Worm (Caenorhabditis elegans) whole organism, L4 larva: Measurements from ENCODE around the gene Y37H2A.12.

Source experiments
- F37D6.2 ChIP-seq: sonication (generic microtip); optimal IDR thresholded peaks from 2 replicates; lab custom pipeline; 2016; ENCODE audit warnings: mild to moderate bottlenecking, missing genetic modification characterization, missing compliant biosample characterization
- F44E2.7 ChIP-seq: fragments of 200-800 bp; sonication (Bioruptor generic); IDR thresholded peaks from 2 replicates; pipeline ENCODE4 v2.1.2; 2022; ENCODE audit warnings: missing genetic modification characterization, missing compliant biosample characterization
- R02D3.7 ChIP-seq: fragments of 150-350 bp; sonication (generic microtip); optimal IDR thresholded peaks from 3 replicates; lab custom pipeline; 2014; ENCODE audit warnings: missing biosample characterization, missing genetic modification characterization
- Y48G9A.11 ChIP-seq: fragments of 200-800 bp; sonication (Bioruptor generic); IDR thresholded peaks from 2 replicates; pipeline ENCODE4 v1.3.6; 2022; ENCODE audit warnings: missing genetic modification reagents, missing genetic modification characterization, missing compliant biosample characterization
- Y5F2A.4 ChIP-seq: fragments of 200-800 bp; sonication (Bioruptor generic); optimal IDR thresholded peaks from 2 replicates; lab custom pipeline; 2018; ENCODE audit warnings: mild to moderate bottlenecking, missing genetic modification characterization, missing compliant biosample characterization
- ZK546.5 ChIP-seq, 2 experiments: sonication (generic microtip); optimal IDR thresholded peaks; 2 replicates each; lab custom pipeline; 2017; ENCODE audit warnings: missing biosample characterization in 2 of 2, missing genetic modification characterization in 2 of 2
- aha-1 ChIP-seq: fragments of 150-350 bp; peaks from one replicate; lab custom pipeline; 2014; ENCODE audit warnings: missing biosample characterization, missing genetic modification characterization
- ceh-28 ChIP-seq: fragments of 150-350 bp; optimal IDR thresholded peaks from 2 replicates; lab custom pipeline; 2014; ENCODE audit warnings: missing biosample characterization, missing genetic modification reagents, missing genetic modification characterization
- ctbp-1 ChIP-seq: fragments of 200-800 bp; sonication (Bioruptor generic); IDR thresholded peaks from 2 replicates; pipeline ENCODE4 v1.3.6; 2022; ENCODE audit warnings: missing genetic modification reagents, missing genetic modification characterization, missing compliant biosample characterization
- dve-1 ChIP-seq: sonication (generic microtip); optimal IDR thresholded peaks from 2 replicates; lab custom pipeline; 2017; ENCODE audit warnings: antibody characterized with exemption, mild to moderate bottlenecking, missing genetic modification characterization, missing compliant biosample characterization; ENCODE audit not compliant: insufficient read depth
- egl-43 ChIP-seq: fragments of 200-800 bp; sonication (Bioruptor generic); IDR thresholded peaks from 2 replicates; pipeline ENCODE4 v1.3.6; 2022; ENCODE audit warnings: missing genetic modification reagents, missing genetic modification characterization, missing compliant biosample characterization
- fkh-10 ChIP-seq: fragments of 150-350 bp; optimal IDR thresholded peaks from 2 replicates; lab custom pipeline; 2014; ENCODE audit warnings: missing biosample characterization, missing genetic modification reagents, missing genetic modification characterization
- fos-1 ChIP-seq: fragments of 150-350 bp; optimal IDR thresholded peaks from 2 replicates; lab custom pipeline; 2014; ENCODE audit warnings: missing biosample characterization, missing genetic modification characterization
- gei-8 ChIP-seq: fragments of 200-800 bp; sonication (Bioruptor generic); optimal IDR thresholded peaks from 2 replicates; lab custom pipeline; 2018; ENCODE audit warnings: mild to moderate bottlenecking, missing genetic modification characterization, missing compliant biosample characterization
- hif-1 ChIP-seq, 2 experiments: sonication (generic microtip); optimal IDR thresholded peaks; 2 replicates each; lab custom pipeline; 2016 to 2017; ENCODE audit warnings: missing compliant biosample characterization in 2 of 2, missing genetic modification characterization in 2 of 2, missing genetic modification reagents in 2 of 2, missing genotype in 2 of 2, mild to moderate bottlenecking in 1 of 2
- hlh-30 ChIP-seq: sonication (generic microtip); optimal IDR thresholded peaks from 2 replicates; lab custom pipeline; 2017; ENCODE audit warnings: antibody characterized with exemption, mild to moderate bottlenecking, missing genetic modification characterization, missing compliant biosample characterization; ENCODE audit not compliant: insufficient read depth
- hmg-1.1 ChIP-seq: fragments of 200-800 bp; sonication (Bioruptor generic); IDR thresholded peaks from 2 replicates; pipeline ENCODE4 v1.3.6; 2022; ENCODE audit warnings: missing genetic modification reagents, missing genetic modification characterization, missing compliant biosample characterization
- lim-7 ChIP-seq: fragments of 200-800 bp; sonication (Bioruptor generic); IDR thresholded peaks from 2 replicates; pipeline ENCODE4 v1.3.6; 2022; ENCODE audit warnings: missing genetic modification characterization, missing compliant biosample characterization
- lin-1 ChIP-seq: fragments of 200-800 bp; sonication (Bioruptor generic); IDR thresholded peaks from 2 replicates; pipeline ENCODE4 v1.3.6; 2022; ENCODE audit warnings: missing genetic modification reagents, missing genetic modification characterization, missing compliant biosample characterization
- lin-13 ChIP-seq: fragments of 150-350 bp; optimal IDR thresholded peaks from 2 replicates; lab custom pipeline; 2014; ENCODE audit warnings: missing biosample characterization, missing genetic modification reagents, missing genetic modification characterization
- lin-38 ChIP-seq: fragments of 200-800 bp; sonication (Bioruptor generic); IDR thresholded peaks from 2 replicates; pipeline ENCODE4 v1.3.6; 2022; ENCODE audit warnings: missing genetic modification reagents, missing genetic modification characterization, missing compliant biosample characterization
- lin-39 ChIP-seq: fragments of 150-350 bp; optimal IDR thresholded peaks from 2 replicates; lab custom pipeline; 2014; ENCODE audit warnings: missing biosample characterization, missing genetic modification reagents, missing genetic modification characterization
- lsy-2 ChIP-seq, 2 experiments: fragments of 150-350 bp in 1 of 2; sonication (generic microtip) in 1 of 2; optimal IDR thresholded peaks; 2 replicates each; lab custom pipeline; 2014 to 2017; ENCODE audit warnings: missing biosample characterization in 2 of 2, missing genetic modification characterization in 2 of 2
- madf-5 ChIP-seq, 2 experiments: fragments of 200-800 bp; sonication (Bioruptor generic); IDR thresholded peaks; 2 replicates each; pipeline ENCODE4 v1.3.6; 2022; ENCODE audit warnings: missing compliant biosample characterization in 2 of 2, missing genetic modification characterization in 2 of 2
- mdt-29 ChIP-seq: fragments of 200-800 bp; sonication (Bioruptor generic); IDR thresholded peaks from 2 replicates; pipeline ENCODE4 v1.3.6; 2022; ENCODE audit warnings: missing genetic modification reagents, missing genetic modification characterization, missing compliant biosample characterization
- mxl-3 ChIP-seq: fragments of 200-800 bp; sonication (Bioruptor generic); optimal IDR thresholded peaks from 2 replicates; lab custom pipeline; 2018; ENCODE audit warnings: mild to moderate bottlenecking, missing genetic modification characterization, missing compliant biosample characterization
- nhr-102 ChIP-seq: sonication (generic microtip); optimal IDR thresholded peaks from 2 replicates; lab custom pipeline; 2016; ENCODE audit warnings: mild to moderate bottlenecking, missing genetic modification characterization, moderate library complexity, missing compliant biosample characterization
- nhr-11 ChIP-seq: fragments of 150-350 bp; optimal IDR thresholded peaks from 2 replicates; lab custom pipeline; 2014; ENCODE audit warnings: missing biosample characterization, missing genetic modification characterization
- nhr-237 ChIP-seq: sonication (generic microtip); optimal IDR thresholded peaks from 2 replicates; lab custom pipeline; 2017; ENCODE audit warnings: missing biosample characterization, missing genetic modification characterization
- nhr-42 ChIP-seq: fragments of 200-800 bp; sonication (Bioruptor generic); IDR thresholded peaks from 2 replicates; pipeline ENCODE4 v1.3.6; 2022; ENCODE audit warnings: missing genetic modification characterization, missing compliant biosample characterization
- nhr-6 ChIP-seq: fragments of 150-350 bp; optimal IDR thresholded peaks from 2 replicates; lab custom pipeline; 2014; ENCODE audit warnings: missing biosample characterization, missing genetic modification characterization
- php-3 ChIP-seq: fragments of 200-800 bp; sonication (Bioruptor generic); IDR thresholded peaks from 2 replicates; pipeline ENCODE4 v1.3.6; 2022; ENCODE audit warnings: missing genetic modification reagents, missing genetic modification characterization, missing compliant biosample characterization
- saeg-2 ChIP-seq: fragments of 200-800 bp; sonication (Bioruptor generic); IDR thresholded peaks from 2 replicates; pipeline ENCODE4 v1.3.6; 2022; ENCODE audit warnings: missing genetic modification reagents, missing genetic modification characterization, missing compliant biosample characterization
- sdz-12 ChIP-seq: fragments of 200-800 bp; sonication (Bioruptor generic); optimal IDR thresholded peaks from 2 replicates; lab custom pipeline; 2018; ENCODE audit warnings: mild to moderate bottlenecking, missing genetic modification characterization, missing compliant biosample characterization
- set-16 ChIP-seq: fragments of 200-800 bp; sonication (Bioruptor generic); IDR thresholded peaks from 2 replicates; pipeline ENCODE4 v1.3.6; 2022; ENCODE audit warnings: missing genetic modification reagents, missing genetic modification characterization, missing compliant biosample characterization
- skn-1 ChIP-seq: fragments of 150-350 bp; optimal IDR thresholded peaks from 2 replicates; lab custom pipeline; 2014; ENCODE audit warnings: missing biosample characterization, missing genetic modification characterization
- snpc-4 ChIP-seq: fragments of 150-350 bp; optimal IDR thresholded peaks from 2 replicates; lab custom pipeline; 2014; ENCODE audit warnings: missing biosample characterization, missing genetic modification characterization
- unc-130 ChIP-seq: sonication (generic microtip); optimal IDR thresholded peaks from 2 replicates; lab custom pipeline; 2016; ENCODE audit warnings: missing genetic modification reagents, missing genetic modification characterization, missing compliant biosample characterization
- vab-7 ChIP-seq: fragments of 200-800 bp; sonication (Bioruptor generic); IDR thresholded peaks from 2 replicates; pipeline ENCODE4 v1.3.6; 2022; ENCODE audit warnings: missing genetic modification reagents, missing genetic modification characterization, missing compliant biosample characterization
- ztf-11 ChIP-seq: fragments of 150-350 bp; optimal IDR thresholded peaks from 2 replicates; lab custom pipeline; 2014; ENCODE audit warnings: missing biosample characterization, missing genetic modification characterization

The Y37H2A.12 gene

ce11 chrV:18141161-18141560 is 10.2 kb upstream of the Y37H2A.12 start, which contains the start of gene Y37H2A.11:
TSS of gene Y37H2A.11 (plus strand) at chrV:18141461.
- no peak for TF ChIP-seq lsy-2 (tag; optimal IDR thresholded peaks at IDR 0.05; lab: Kevin White, UChicago)
- TF ChIP-seq lin-38 (GFP tag; lab: Robert Waterston, UW): no peak
- no peak for TF ChIP-seq set-16 (GFP tag; lab: Robert Waterston, UW)
- no peak for TF ChIP-seq ceh-28 (tag; lab: Kevin White, UChicago)
- TF ChIP-seq snpc-4 (tag; lab: Kevin White, UChicago): no peak
- TF ChIP-seq lin-13 (GFP tag; lab: Kevin White, UChicago): no peak
- no peak for TF ChIP-seq nhr-102
- TF ChIP-seq mxl-3 (GFP tag; lab: Kevin White, UChicago): no peak
- no peak for TF ChIP-seq ztf-11
- TF ChIP-seq vab-7: no peak
- no peak for TF ChIP-seq fos-1 (tag; lab: Kevin White, UChicago)
- no peak for TF ChIP-seq nhr-11 (tag; lab: Kevin White, UChicago)
- no peak for TF ChIP-seq nhr-237

- TF ChIP-seq lim-7 (GFP tag; lab: Robert Waterston, UW): no peak
- TF ChIP-seq ZK546.5 (tag; optimal IDR thresholded peaks at IDR 0.05; lab: Kevin White, UChicago): no peak
- no peak for TF ChIP-seq hlh-30
- no peak for TF ChIP-seq dve-1
- no peak for TF ChIP-seq fkh-10 (GFP tag; lab: Kevin White, UChicago)
- no peak for TF ChIP-seq madf-5 (GFP tag; IDR thresholded peaks at IDR 0.05; lab: Robert Waterston, UW)
- no peak for TF ChIP-seq F37D6.2 (tag; lab: Kevin White, UChicago)
- no peak for TF ChIP-seq skn-1
- no peak for TF ChIP-seq saeg-2 (GFP tag; lab: Robert Waterston, UW)
- TF ChIP-seq gei-8 (GFP tag; lab: Kevin White, UChicago): no peak
- no peak for TF ChIP-seq hmg-1.1 (GFP tag; lab: Robert Waterston, UW)
- TF ChIP-seq ceh-28 (tag; lab: Kevin White, UChicago): no peak
- no peak for TF ChIP-seq egl-43 (GFP tag; lab: Robert Waterston, UW)
- no peak for TF ChIP-seq mdt-29
- TF ChIP-seq nhr-42 (GFP tag; lab: Robert Waterston, UW): no peak
- no peak for TF ChIP-seq R02D3.7 (tag; lab: Kevin White, UChicago)
- TF ChIP-seq lin-39: no peak
These were observed 7.8 kb upstream of the Y37H2A.12 start, which contains the start of gene Y37H2A.10 for ce11 chrV:18138695-18139094. TSS of gene Y37H2A.10 (plus strand) at chrV:18138995.

ce11 chrV:18137679-18138078 is 6.8 kb upstream of the Y37H2A.12 start:
- no peak for TF ChIP-seq saeg-2 (GFP tag; lab: Robert Waterston, UW)
- no peak for TF ChIP-seq php-3
- TF ChIP-seq sdz-12 (GFP tag; lab: Kevin White, UChicago): no peak
- no peak for TF ChIP-seq ctbp-1 (GFP tag; lab: Robert Waterston, UW)
- TF ChIP-seq, all 104 proteins: peak for 0

- TF ChIP-seq aha-1 (tag; lab: Kevin White, UChicago): peak; percentile 50
- TF ChIP-seq lim-7 (GFP tag; lab: Robert Waterston, UW): no peak
These were observed 3.4 kb upstream of the Y37H2A.12 start, which contains the start of gene Y37H2A.7 for ce11 chrV:18134378-18134777. TSS of gene Y37H2A.7 (minus strand) at chrV:18134478.

ce11 chrV:18133177-18133576 is 2.2 kb upstream of the Y37H2A.12 start, which contains the start of gene Y37H2A.18:
TSS of gene Y37H2A.18 (minus strand) at chrV:18133277.
- TF ChIP-seq hif-1 (tag; optimal IDR thresholded peaks at IDR 0.05; lab: Kevin White, UChicago) (no peak), Y48G9A.11 (GFP tag; lab: Robert Waterston, UW) (no peak), nhr-6 (tag; lab: Kevin White, UChicago) (no peak), lsy-2 (tag; optimal IDR thresholded peaks at IDR 0.05; lab: Kevin White, UChicago) (no peak), F44E2.7 (no peak), php-3 (no peak), lin-1 (no peak), Y5F2A.4 (no peak), dve-1 (no peak), unc-130 (GFP tag; lab: Kevin White, UChicago) (no peak)
